Worm (Caenorhabditis elegans): ENCODE data around the gene Y59E9AL.8.

The Y59E9AL.8 gene

DNA sequence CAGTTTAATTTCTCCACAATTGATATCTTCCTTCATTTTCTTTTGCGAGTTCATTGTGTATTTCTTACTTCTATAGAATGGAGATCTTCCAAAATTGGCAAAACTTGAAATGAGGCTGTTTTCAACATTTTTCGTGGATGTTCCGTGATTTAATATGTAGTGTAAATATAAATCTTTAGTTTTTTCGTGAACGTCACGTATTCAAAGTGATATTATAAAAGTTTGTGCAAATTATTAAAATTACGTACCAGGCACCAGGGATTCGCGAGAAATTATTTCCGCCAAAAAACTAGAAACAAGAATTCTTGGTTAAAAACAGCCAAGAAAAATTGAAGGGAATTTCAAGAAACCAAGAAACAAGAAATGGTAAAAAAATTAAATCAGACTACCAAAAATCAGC is at the start of gene Y59E9AL.8:
Gene Y59E9AL.8 (minus strand): TSS at position 101 of the 400 bp plus-strand sequence.
- no peak for TF ChIP-seq ztf-26 (tag; optimal IDR thresholded peaks at IDR 0.05)
- no peak for TF ChIP-seq lsy-27 (tag; optimal IDR thresholded peaks at IDR 0.05; ENCODE audit: borderline replicate concordance, insufficient read depth)
- no peak for TF ChIP-seq F37B4.10 (GFP tag; IDR thresholded peaks at IDR 0.05)
- TF ChIP-seq madf-10 (tag; optimal IDR thresholded peaks at IDR 0.05), result no peak
- TF ChIP-seq ZK185.1 (tag; optimal IDR thresholded peaks at IDR 0.05; ENCODE audit: poor library complexity, severe bottlenecking), result no peak
- TF ChIP-seq ztf-22 (GFP tag; optimal IDR thresholded peaks at IDR 0.05), result no peak
- no peak for TF ChIP-seq fkh-3 (tag; optimal IDR thresholded peaks at IDR 0.05)
- TF ChIP-seq F52B5.7 (tag; optimal IDR thresholded peaks at IDR 0.05), result no peak
- TF ChIP-seq mxl-1 (tag; optimal IDR thresholded peaks at IDR 0.05), result no peak
- TF ChIP-seq B0336.3 (GFP tag; IDR thresholded peaks at IDR 0.05), result no peak
- TF ChIP-seq atf-7 (tag; optimal IDR thresholded peaks at IDR 0.05), result no peak
- no peak for TF ChIP-seq rcor-1 (GFP tag; IDR thresholded peaks at IDR 0.05)
- TF ChIP-seq K11D2.4 (GFP tag; IDR thresholded peaks at IDR 0.05), result no peak
- no peak for TF ChIP-seq aptf-3 (GFP tag; IDR thresholded peaks at IDR 0.05)
- TF ChIP-seq lin-26 (GFP tag; IDR thresholded peaks at IDR 0.05), result no peak
- no peak for TF ChIP-seq C06A6.2 (GFP tag; conservative IDR thresholded peaks at IDR 0.05)
- no peak for TF ChIP-seq madf-3 (GFP tag; IDR thresholded peaks at IDR 0.05)
- no peak for TF ChIP-seq madf-8 (GFP tag; conservative IDR thresholded peaks at IDR 0.05)
- no peak for TF ChIP-seq B0035.1 (tag; optimal IDR thresholded peaks at IDR 0.05)
- TF ChIP-seq ztf-6 (GFP tag; IDR thresholded peaks at IDR 0.05), result no peak

DNA sequence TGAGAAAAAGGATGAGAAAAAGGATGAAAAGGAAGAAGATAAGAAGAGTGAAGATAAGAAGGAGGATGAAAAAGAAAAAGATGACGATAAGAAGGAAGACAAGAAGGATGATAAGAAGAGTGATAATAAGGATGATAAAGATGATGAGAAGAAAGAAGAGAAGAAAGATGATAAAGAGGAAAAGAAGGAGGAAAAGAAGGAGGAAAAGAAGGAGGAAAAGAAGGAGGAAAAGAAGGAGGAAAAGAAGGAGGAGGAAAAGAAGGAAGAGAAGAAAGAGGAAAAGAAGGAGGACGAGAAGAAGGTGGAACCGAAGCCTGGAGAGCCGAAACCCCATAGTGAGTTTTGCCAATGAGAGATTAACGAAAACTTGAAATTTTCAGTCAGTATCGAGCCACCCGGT is 49.2 kb upstream of the Y59E9AL.8 start:
- TF ChIP-seq Y53G8AR.9 (GFP tag; conservative IDR thresholded peaks at IDR 0.05), result no peak
- TF ChIP-seq ztf-28 (GFP tag; IDR thresholded peaks at IDR 0.05), result no peak
- no peak for TF ChIP-seq C17E4.6 (GFP tag; IDR thresholded peaks at IDR 0.05)
- TF ChIP-seq die-1 (tag; optimal IDR thresholded peaks at IDR 0.05), result no peak
- no peak for TF ChIP-seq nhr-80 (tag; optimal IDR thresholded peaks at IDR 0.05)
- TF ChIP-seq K11D2.4 (GFP tag; IDR thresholded peaks at IDR 0.05), result no peak
- TF ChIP-seq chd-7 (tag; optimal IDR thresholded peaks at IDR 0.05), result no peak
- no peak for TF ChIP-seq nfyb-1 (GFP tag; IDR thresholded peaks at IDR 0.05)
- TF ChIP-seq K12H6.12 (tag; optimal IDR thresholded peaks at IDR 0.05), result no peak
- no peak for TF ChIP-seq lin-54 (GFP tag; optimal IDR thresholded peaks at IDR 0.05)
- no peak for TF ChIP-seq sea-2 (GFP tag; IDR thresholded peaks at IDR 0.05)
- no peak for TF ChIP-seq bed-2 (GFP tag; IDR thresholded peaks at IDR 0.05)
- TF ChIP-seq ceh-100 (GFP tag; IDR thresholded peaks at IDR 0.05), result no peak
- TF ChIP-seq F49E8.2 (tag; optimal IDR thresholded peaks at IDR 0.05; ENCODE audit: insufficient read depth), result no peak
- no peak for TF ChIP-seq lin-35 (GFP tag; optimal IDR thresholded peaks at IDR 0.05)
- no peak for TF ChIP-seq akir-1 (GFP tag; optimal IDR thresholded peaks at IDR 0.05)
- TF ChIP-seq ekl-4 (GFP tag; IDR thresholded peaks at IDR 0.05), result no peak
- no peak for TF ChIP-seq cebp-2 (GFP tag; IDR thresholded peaks at IDR 0.05)
- TF ChIP-seq ama-1 (optimal IDR thresholded peaks at IDR 0.05), result no peak
- TF ChIP-seq ama-1 (GFP tag; optimal IDR thresholded peaks at IDR 0.05), result no peak
- no peak for TF ChIP-seq mcd-1 (GFP tag; IDR thresholded peaks at IDR 0.05)

- TF ChIP-seq nfya-2 (GFP tag; IDR thresholded peaks at IDR 0.05) (no peak), snpc-1.1 (tag; optimal IDR thresholded peaks at IDR 0.05; ENCODE audit: insufficient read depth) (no peak), D2030.7 (GFP tag; IDR thresholded peaks at IDR 0.05) (no peak), ztf-28 (GFP tag; IDR thresholded peaks at IDR 0.05) (no peak), lin-54 (GFP tag; optimal IDR thresholded peaks at IDR 0.05) (no peak), zim-3 (tag; optimal IDR thresholded peaks at IDR 0.05) (no peak), Y79H2A.3 (GFP tag; conservative IDR thresholded peaks at IDR 0.05) (no peak), attf-6 (GFP tag; IDR thresholded peaks at IDR 0.05) (no peak)
These were observed 48.4 kb upstream of the Y59E9AL.8 start, which contains the start of gene F36H12.3 for ce11 chrIV:5272518-5272917. F36H12.3 (plus strand) TSS chrIV:5272818.

Measured in whole organism, young adult.